Fruit fly (Drosophila melanogaster): ENCODE data around the gene CG3868.

- TF ChIP-seq CTCF (optimal IDR thresholded peaks at IDR 0.05) (no peak), CG8478 (optimal IDR thresholded peaks at IDR 0.05) (no peak)
Observed at dm6 chr3L:14381523-14381922, 21.0 kb downstream of the CG3868 start, which contains the start of gene CG43120.
